Worm (Caenorhabditis elegans): ENCODE results near the gene C03A3.2.

The C03A3.2 gene

DNA sequence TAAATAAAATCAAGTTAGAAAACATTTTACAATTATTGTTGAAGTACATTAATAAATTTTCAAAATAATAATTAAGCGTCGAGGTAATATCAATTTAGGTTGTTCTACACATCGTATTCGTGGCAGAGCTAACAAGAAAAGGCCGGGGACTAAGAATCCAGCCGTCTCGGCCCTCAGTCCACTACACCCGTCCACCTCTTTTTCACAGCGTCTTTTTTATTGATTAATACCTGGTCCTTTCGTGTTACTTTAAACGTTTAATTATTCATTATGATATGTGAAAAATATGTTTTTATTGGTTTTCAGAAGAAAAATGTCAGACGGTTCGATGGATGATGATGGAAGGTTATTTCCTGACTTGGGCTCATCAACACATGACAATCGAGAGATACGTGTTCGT is 44.4 kb downstream of the C03A3.2 start, which contains the start of gene vhl-1:
Gene vhl-1, plus strand, starts transcription at position 301 of the 400 bp plus-strand sequence.
- no peak for TF ChIP-seq mep-1 (tag; optimal IDR thresholded peaks at IDR 0.05)
- TF ChIP-seq lin-32 (GFP tag; optimal IDR thresholded peaks at IDR 0.05): no peak
- no peak for TF ChIP-seq elt-3 (tag; optimal IDR thresholded peaks at IDR 0.05)
- TF ChIP-seq drap-1 (GFP tag; optimal IDR thresholded peaks at IDR 0.05): no peak
- TF ChIP-seq nhr-12 (tag; optimal IDR thresholded peaks at IDR 0.05): no peak
- TF ChIP-seq mls-2 (tag; optimal IDR thresholded peaks at IDR 0.05): no peak
- no peak for TF ChIP-seq ztf-11 (tag; optimal IDR thresholded peaks at IDR 0.05)
- no peak for TF ChIP-seq unc-120 (tag; optimal IDR thresholded peaks at IDR 0.05; ENCODE audit: poor library complexity, severe bottlenecking)
- TF ChIP-seq lin-13 (tag; optimal IDR thresholded peaks at IDR 0.05): no peak
- TF ChIP-seq sem-2 (GFP tag; optimal IDR thresholded peaks at IDR 0.05): no peak
- no peak for TF ChIP-seq nhr-76 (tag; optimal IDR thresholded peaks at IDR 0.05)
- TF ChIP-seq ham-2 (GFP tag; optimal IDR thresholded peaks at IDR 0.05): no peak
- TF ChIP-seq bed-3 (GFP tag; optimal IDR thresholded peaks at IDR 0.05): no peak
- TF ChIP-seq nhr-28 (tag; optimal IDR thresholded peaks at IDR 0.05): no peak
- no peak for TF ChIP-seq ceh-39 (tag; optimal IDR thresholded peaks at IDR 0.05)
- no peak for TF ChIP-seq ceh-83 (GFP tag; optimal IDR thresholded peaks at IDR 0.05)
- TF ChIP-seq tbx-8 (GFP tag; optimal IDR thresholded peaks at IDR 0.05): no peak
- TF ChIP-seq sptf-1 (tag; optimal IDR thresholded peaks at IDR 0.05): no peak
- TF ChIP-seq M03D4.4 (tag; optimal IDR thresholded peaks at IDR 0.05): no peak
- no peak for TF ChIP-seq flh-1 (GFP tag; optimal IDR thresholded peaks at IDR 0.05)

DNA sequence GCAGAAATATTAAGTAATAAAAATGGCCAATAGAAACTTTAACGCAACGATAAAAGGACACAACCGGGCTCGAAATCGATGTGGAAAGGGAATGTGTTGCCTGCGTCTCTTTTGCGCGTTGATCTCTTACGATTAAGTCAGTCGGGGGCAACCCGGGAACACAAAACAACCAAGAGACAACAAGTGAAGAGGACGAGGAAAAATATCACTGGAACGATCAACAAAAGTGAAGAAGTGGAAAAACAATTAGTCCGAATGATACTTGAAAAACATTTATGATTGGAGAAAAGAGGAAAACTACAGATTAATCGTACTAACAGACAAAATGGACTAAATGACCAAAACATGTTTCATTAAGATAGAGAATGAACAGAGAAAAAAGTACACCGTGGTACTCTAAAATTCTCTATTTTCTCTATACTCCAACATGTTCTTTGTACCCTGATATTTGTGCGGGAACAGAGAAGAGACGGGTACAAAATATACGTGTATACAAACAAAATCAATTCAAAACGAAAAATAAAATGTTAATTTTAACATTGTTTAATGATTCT is 47.7 kb downstream of the C03A3.2 start, which contains the start of gene F08G12.5:
Gene F08G12.5, minus strand, starts transcription at position 1 of the 554 bp plus-strand sequence.
- TF ChIP-seq lin-13 (tag; optimal IDR thresholded peaks at IDR 0.05): no peak
- no peak for TF ChIP-seq ceh-43 (GFP tag; optimal IDR thresholded peaks at IDR 0.05)
- TF ChIP-seq elt-1 (tag; optimal IDR thresholded peaks at IDR 0.05; ENCODE audit: borderline replicate concordance, insufficient read depth): no peak
- TF ChIP-seq pha-4 (tag; optimal IDR thresholded peaks at IDR 0.05): no peak
- no peak for TF ChIP-seq ceh-83 (GFP tag; optimal IDR thresholded peaks at IDR 0.05)
- TF ChIP-seq ham-2 (GFP tag; optimal IDR thresholded peaks at IDR 0.05): no peak
- TF ChIP-seq drap-1 (GFP tag; optimal IDR thresholded peaks at IDR 0.05): no peak

DNA sequence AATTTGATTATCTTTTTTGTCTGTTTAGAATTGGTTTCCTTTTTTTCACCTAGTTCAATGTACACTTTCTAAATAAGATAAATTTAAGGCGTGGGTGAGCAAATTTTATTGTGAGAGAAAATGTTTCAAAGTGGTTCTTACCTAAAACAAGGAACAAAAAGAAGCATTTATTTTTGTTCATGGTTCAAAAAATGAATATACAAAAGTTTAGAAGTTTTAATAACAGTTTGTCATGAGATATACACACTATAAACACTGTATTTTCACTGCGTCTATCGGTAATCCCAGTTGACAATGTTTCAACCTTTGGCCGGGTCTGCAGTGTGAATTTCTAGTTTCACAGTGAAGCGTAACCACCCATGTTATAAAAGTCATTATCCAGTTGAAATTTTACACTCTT is 52.7 kb downstream of the C03A3.2 start, which contains the start of gene F08G12.11:
Gene F08G12.11, minus strand, starts transcription at position 181 of the 400 bp plus-strand sequence.
- TF ChIP-seq zip-8 (tag; optimal IDR thresholded peaks at IDR 0.05) (no peak), ces-1 (GFP tag; optimal IDR thresholded peaks at IDR 0.05) (no peak), nhr-237 (tag; optimal IDR thresholded peaks at IDR 0.05) (no peak), unc-120 (tag; optimal IDR thresholded peaks at IDR 0.05; ENCODE audit: poor library complexity, severe bottlenecking) (no peak), flh-1 (GFP tag; optimal IDR thresholded peaks at IDR 0.05) (no peak), elt-3 (tag; optimal IDR thresholded peaks at IDR 0.05) (no peak), drap-1 (GFP tag; optimal IDR thresholded peaks at IDR 0.05) (no peak), elt-1 (tag; optimal IDR thresholded peaks at IDR 0.05; ENCODE audit: borderline replicate concordance, insufficient read depth) (no peak), unc-62 (GFP tag; optimal IDR thresholded peaks at IDR 0.05) (no peak), unc-39 (tag; optimal IDR thresholded peaks at IDR 0.05) (no peak), tbx-8 (GFP tag; optimal IDR thresholded peaks at IDR 0.05) (no peak), lin-13 (tag; optimal IDR thresholded peaks at IDR 0.05) (no peak)

Data from whole organism, mixed stage, embryonic.